Fruit fly (Drosophila melanogaster): ENCODE data around the gene morgue.

Gene morgue

dm6 chr2L:4448582-4449016 lies 4.1 kb upstream of the morgue start, which contains the start of gene MFS18:
MFS18 (minus strand) TSS chr2L:4448635.
- TF ChIP-seq Dll (optimal IDR thresholded peaks at IDR 0.05) (no peak), EcR (GFP tag; optimal IDR thresholded peaks at IDR 0.05) (no peak), CG8478 (optimal IDR thresholded peaks at IDR 0.05) (no peak), usp (GFP tag; optimal IDR thresholded peaks at IDR 0.05) (no peak), pan (optimal IDR thresholded peaks at IDR 0.05) (no peak), psq (optimal IDR thresholded peaks at IDR 0.05) (no peak)

dm6 chr2L:4442010-4442587 lies 2.4 kb downstream of the morgue start, which contains the start of the genes Sfp24F and CG15432:
Sfp24F (minus strand) TSS chr2L:4442060.
CG15432 (plus strand) TSS chr2L:4442320.
- TF ChIP-seq EcR (GFP tag; optimal IDR thresholded peaks at IDR 0.05) (no peak), Dll (optimal IDR thresholded peaks at IDR 0.05) (no peak), psq (optimal IDR thresholded peaks at IDR 0.05) (no peak), pan (optimal IDR thresholded peaks at IDR 0.05) (no peak)

dm6 chr2L:4440881-4441737 lies 3.4 kb downstream of the morgue start, which contains the start of gene CG15431:
CG15431 (minus strand) TSS chr2L:4441282.
- no peak for TF ChIP-seq pan (optimal IDR thresholded peaks at IDR 0.05)
- no peak for TF ChIP-seq CG8478 (optimal IDR thresholded peaks at IDR 0.05)
- no peak for TF ChIP-seq psq (optimal IDR thresholded peaks at IDR 0.05)
- TF ChIP-seq usp (GFP tag; optimal IDR thresholded peaks at IDR 0.05) = no peak
- no peak for TF ChIP-seq Dll (optimal IDR thresholded peaks at IDR 0.05)
- no peak for TF ChIP-seq EcR (GFP tag; optimal IDR thresholded peaks at IDR 0.05)

dm6 chr2L:4437487-4437886 lies 7.0 kb downstream of the morgue start, which contains the start of gene CG43056:
CG43056 (plus strand) TSS chr2L:4437787.
- TF ChIP-seq CG8478 (optimal IDR thresholded peaks at IDR 0.05) (no peak), Dll (optimal IDR thresholded peaks at IDR 0.05) (no peak), pan (optimal IDR thresholded peaks at IDR 0.05) (no peak), EcR (GFP tag; optimal IDR thresholded peaks at IDR 0.05) (no peak), psq (optimal IDR thresholded peaks at IDR 0.05) (no peak), usp (GFP tag; optimal IDR thresholded peaks at IDR 0.05) (no peak)

- TF ChIP-seq EcR (GFP tag; optimal IDR thresholded peaks at IDR 0.05) = no peak
- TF ChIP-seq usp (GFP tag; optimal IDR thresholded peaks at IDR 0.05) = no peak
- TF ChIP-seq Dll (optimal IDR thresholded peaks at IDR 0.05) = no peak
- TF ChIP-seq CG8478 (optimal IDR thresholded peaks at IDR 0.05) = no peak
- no peak for TF ChIP-seq pan (optimal IDR thresholded peaks at IDR 0.05)
- no peak for TF ChIP-seq psq (optimal IDR thresholded peaks at IDR 0.05)
These were observed 10.9 kb downstream of the morgue start, which contains the start of the genes CG34177 and CG34178 for dm6 chr2L:4433608-4434007. CG34177 (plus strand) TSS chr2L:4433908. CG34178 (plus strand) TSS chr2L:4433908.

dm6 chr2L:4422154-4422553 lies 22.3 kb downstream of the morgue start:
- TF ChIP-seq usp (GFP tag; optimal IDR thresholded peaks at IDR 0.05) = no peak
- TF ChIP-seq pan (optimal IDR thresholded peaks at IDR 0.05) = no peak
- TF ChIP-seq psq (optimal IDR thresholded peaks at IDR 0.05) = no peak
- TF ChIP-seq CG8478 (optimal IDR thresholded peaks at IDR 0.05) = no peak
- no peak for TF ChIP-seq Dll (optimal IDR thresholded peaks at IDR 0.05)
- TF ChIP-seq EcR (GFP tag; optimal IDR thresholded peaks at IDR 0.05) = no peak

dm6 chr2L:4418819-4419218 lies 25.7 kb downstream of the morgue start:
- no peak for TF ChIP-seq psq (optimal IDR thresholded peaks at IDR 0.05)
- no peak for TF ChIP-seq Dll (optimal IDR thresholded peaks at IDR 0.05)
- no peak for TF ChIP-seq pan (optimal IDR thresholded peaks at IDR 0.05)
- TF ChIP-seq usp (GFP tag; optimal IDR thresholded peaks at IDR 0.05) = no peak
- no peak for TF ChIP-seq EcR (GFP tag; optimal IDR thresholded peaks at IDR 0.05)
- TF ChIP-seq CG8478 (optimal IDR thresholded peaks at IDR 0.05) = no peak

dm6 chr2L:4417982-4418381 lies 26.5 kb downstream of the morgue start:
- no peak for TF ChIP-seq usp (GFP tag; optimal IDR thresholded peaks at IDR 0.05)
- TF ChIP-seq EcR (GFP tag; optimal IDR thresholded peaks at IDR 0.05) = no peak
- no peak for TF ChIP-seq CG8478 (optimal IDR thresholded peaks at IDR 0.05)
- no peak for TF ChIP-seq psq (optimal IDR thresholded peaks at IDR 0.05)
- no peak for TF ChIP-seq Dll (optimal IDR thresholded peaks at IDR 0.05)

- TF ChIP-seq Dll (optimal IDR thresholded peaks at IDR 0.05) (no peak), pan (optimal IDR thresholded peaks at IDR 0.05) (no peak), psq (optimal IDR thresholded peaks at IDR 0.05) (no peak)
These were observed 27.6 kb downstream of the morgue start for dm6 chr2L:4416903-4417302.

- TF ChIP-seq pan (optimal IDR thresholded peaks at IDR 0.05) = no peak
These were observed 28.4 kb downstream of the morgue start for dm6 chr2L:4416089-4416488.

- no peak for TF ChIP-seq usp (GFP tag; optimal IDR thresholded peaks at IDR 0.05)
- no peak for TF ChIP-seq EcR (GFP tag; optimal IDR thresholded peaks at IDR 0.05)
- no peak for TF ChIP-seq pan (optimal IDR thresholded peaks at IDR 0.05)
- no peak for TF ChIP-seq psq (optimal IDR thresholded peaks at IDR 0.05)
These were observed 30.4 kb downstream of the morgue start for dm6 chr2L:4414059-4414458.

dm6 chr2L:4410855-4411254 lies 33.6 kb downstream of the morgue start, which contains the start of gene CG43055:
CG43055 (plus strand) TSS chr2L:4411155.
- TF ChIP-seq usp (GFP tag; optimal IDR thresholded peaks at IDR 0.05) (no peak), psq (optimal IDR thresholded peaks at IDR 0.05) (no peak), CG8478 (optimal IDR thresholded peaks at IDR 0.05) (no peak), pan (optimal IDR thresholded peaks at IDR 0.05) (no peak)
